Worm (Caenorhabditis elegans) whole organism, young adult: ENCODE data around the gene C52A11.3.

Experiments used
- bed-1 ChIP-seq: fragments of 200-800 bp; sonication (Bioruptor generic); IDR thresholded peaks from 2 replicates; pipeline ENCODE4 v1.3.6; 2022; ENCODE audit warnings: missing genetic modification reagents, missing genetic modification characterization, missing compliant biosample characterization
- pha-4 ChIP-seq: fragments of 150-350 bp; sonication (generic microtip); optimal IDR thresholded peaks from 2 replicates; lab custom pipeline; 2014; ENCODE audit warnings: missing biosample characterization, missing genetic modification reagents, missing genetic modification characterization
- unc-62 ChIP-seq: fragments of 150-350 bp; optimal IDR thresholded peaks from 2 replicates; lab custom pipeline; 2014; ENCODE audit warnings: missing biosample characterization, missing genetic modification reagents, missing genetic modification characterization

DNA sequence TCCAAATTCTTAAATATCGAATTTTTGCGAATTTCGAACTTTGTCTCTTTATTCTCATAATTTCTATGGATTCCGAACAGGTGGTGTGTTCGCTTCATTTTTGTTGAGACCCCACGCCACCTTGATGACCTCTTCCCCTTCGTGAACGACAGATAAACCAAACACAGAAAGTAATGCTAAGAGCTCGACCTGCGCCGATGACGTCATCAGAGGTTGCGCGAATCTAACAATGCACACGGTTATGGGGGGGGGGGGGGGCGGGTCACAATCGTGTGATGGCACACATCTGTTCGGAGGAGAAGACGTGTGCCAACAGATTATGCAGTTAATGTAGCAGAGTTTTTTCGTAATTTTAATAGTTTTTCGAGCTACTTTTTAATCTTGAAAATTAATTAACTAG lies 47.1 kb downstream of the C52A11.3 start:
- no peak for TF ChIP-seq pha-4 (tag; lab: Kevin White, UChicago)
- TF ChIP-seq unc-62 (GFP tag; lab: Kevin White, UChicago): no peak
- no peak for TF ChIP-seq bed-1 (GFP tag; lab: Robert Waterston, UW)
